Worm (Caenorhabditis elegans) whole organism, late embryonic: ENCODE data around the gene C24H11.5.

ENCODE experiments used
- K09A11.1 ChIP-seq: sonication (generic microtip); optimal IDR thresholded peaks from 2 replicates; lab custom pipeline; 2017; ENCODE audit warnings: antibody characterized with exemption, mild to moderate bottlenecking, missing genetic modification characterization, missing compliant biosample characterization; ENCODE audit not compliant: insufficient read depth
- hlh-13 ChIP-seq: fragments of 200-800 bp; sonication (Bioruptor generic); optimal IDR thresholded peaks from 2 replicates; lab custom pipeline; 2018; ENCODE audit warnings: mild to moderate bottlenecking, missing genetic modification characterization, missing compliant biosample characterization
- rnt-1 ChIP-seq: sonication (generic microtip); optimal IDR thresholded peaks from 2 replicates; lab custom pipeline; 2016; ENCODE audit warnings: missing genetic modification characterization, missing compliant biosample characterization

ce11 chrIII:11824580-11824979 is 44.5 kb downstream of the C24H11.5 start:
- TF ChIP-seq hlh-13 (GFP tag; lab: Kevin White, UChicago) (no peak), rnt-1 (tag; lab: Kevin White, UChicago) (no peak), K09A11.1 (tag; lab: Kevin White, UChicago) (no peak)
